Worm (Caenorhabditis elegans): ENCODE data around the gene K05F1.13.
A peak's percentile ranks its signal among the peaks of the same experiment; 100 is the strongest.

Gene K05F1.13

ce11 chrII:5779866-5780265, 9.0 kb upstream of the K05F1.13 start:
- TF ChIP-seq hnd-1 (tag; optimal IDR thresholded peaks at IDR 0.05) (no peak), F13C5.2 (tag; optimal IDR thresholded peaks at IDR 0.05) (peak; percentile 18)

- TF ChIP-seq tbx-37 (GFP tag; conservative IDR thresholded peaks at IDR 0.05) = peak; percentile 17; the same call in 1 of the 2 replicates
- peak; percentile 59; the same call in 1 of the 2 replicates for TF ChIP-seq sea-1 (GFP tag; conservative IDR thresholded peaks at IDR 0.05)
- peak; percentile 88 for TF ChIP-seq hmg-4 (GFP tag; optimal IDR thresholded peaks at IDR 0.05)
- no peak for TF ChIP-seq tra-4 (tag; optimal IDR thresholded peaks at IDR 0.05)
- peak; percentile 3 for TF ChIP-seq F13C5.2 (tag; optimal IDR thresholded peaks at IDR 0.05)
- peak; percentile 71 for TF ChIP-seq tbx-11 (GFP tag; IDR thresholded peaks at IDR 0.05)
- peak; percentile 68 for TF ChIP-seq scrt-1 (GFP tag; IDR thresholded peaks at IDR 0.05)
- peak; percentile 42 for TF ChIP-seq ceh-13 (GFP tag; optimal IDR thresholded peaks at IDR 0.05)
- peak; percentile 58 for TF ChIP-seq ets-7 (tag; optimal IDR thresholded peaks at IDR 0.05)
- TF ChIP-seq pes-1 (GFP tag; IDR thresholded peaks at IDR 0.05) = peak; percentile 79
- peak; percentile 38 for TF ChIP-seq hnd-1 (tag; optimal IDR thresholded peaks at IDR 0.05)
- TF ChIP-seq aly-1 (tag; optimal IDR thresholded peaks at IDR 0.05) = peak; percentile 92
- peak; percentile 58 for TF ChIP-seq ceh-36 (tag; optimal IDR thresholded peaks at IDR 0.05)
- TF ChIP-seq hmbx-1 (tag; optimal IDR thresholded peaks at IDR 0.05) = peak; percentile 4
- TF ChIP-seq ama-1 (optimal IDR thresholded peaks at IDR 0.05) = no peak
- TF ChIP-seq B0310.2 (tag; optimal IDR thresholded peaks at IDR 0.05) = peak; percentile 77
- peak; percentile 9; the same call in 1 of the 2 replicates for TF ChIP-seq flt-1 (GFP tag; IDR thresholded peaks at IDR 0.05)
Observed at ce11 chrII:5781935-5782921, 6.7 kb upstream of the K05F1.13 start, which contains the start of gene K05F1.6. Gene K05F1.6, plus strand, starts transcription at chrII:5782520.

- TF ChIP-seq tra-4 (tag; optimal IDR thresholded peaks at IDR 0.05) = no peak
- no peak for TF ChIP-seq flt-1 (GFP tag; IDR thresholded peaks at IDR 0.05)
- no peak for TF ChIP-seq ets-7 (tag; optimal IDR thresholded peaks at IDR 0.05)
- TF ChIP-seq pes-1 (GFP tag; IDR thresholded peaks at IDR 0.05) = no peak
- TF ChIP-seq hmbx-1 (tag; optimal IDR thresholded peaks at IDR 0.05) = no peak
Observed at ce11 chrII:5785504-5785903, 3.4 kb upstream of the K05F1.13 start.

ce11 chrII:5790313-5790773, 1.4 kb downstream of the K05F1.13 start, which contains the start of gene lect-2:
Gene lect-2, plus strand, starts transcription at chrII:5790723.
- TF ChIP-seq scrt-1 (GFP tag; IDR thresholded peaks at IDR 0.05) (no peak), B0310.2 (tag; optimal IDR thresholded peaks at IDR 0.05) (no peak), pes-1 (GFP tag; IDR thresholded peaks at IDR 0.05) (no peak), ceh-13 (GFP tag; optimal IDR thresholded peaks at IDR 0.05) (no peak), flt-1 (GFP tag; IDR thresholded peaks at IDR 0.05) (no peak), aly-1 (tag; optimal IDR thresholded peaks at IDR 0.05) (no peak), tbx-11 (GFP tag; IDR thresholded peaks at IDR 0.05) (no peak), tbx-37 (GFP tag; conservative IDR thresholded peaks at IDR 0.05) (no peak)

- TF ChIP-seq ama-1 (optimal IDR thresholded peaks at IDR 0.05) = no peak
- no peak for TF ChIP-seq flt-1 (GFP tag; IDR thresholded peaks at IDR 0.05)
- TF ChIP-seq hmbx-1 (tag; optimal IDR thresholded peaks at IDR 0.05) = no peak
- no peak for TF ChIP-seq ets-7 (tag; optimal IDR thresholded peaks at IDR 0.05)
- TF ChIP-seq tbx-37 (GFP tag; conservative IDR thresholded peaks at IDR 0.05) = no peak
- no peak for TF ChIP-seq tra-4 (tag; optimal IDR thresholded peaks at IDR 0.05)
- TF ChIP-seq sea-1 (GFP tag; conservative IDR thresholded peaks at IDR 0.05) = no peak
- TF ChIP-seq aly-1 (tag; optimal IDR thresholded peaks at IDR 0.05) = no peak
- no peak for TF ChIP-seq scrt-1 (GFP tag; IDR thresholded peaks at IDR 0.05)
- no peak for TF ChIP-seq tbx-11 (GFP tag; IDR thresholded peaks at IDR 0.05)
- no peak for TF ChIP-seq hnd-1 (tag; optimal IDR thresholded peaks at IDR 0.05)
- TF ChIP-seq B0310.2 (tag; optimal IDR thresholded peaks at IDR 0.05) = no peak
- no peak for TF ChIP-seq ceh-36 (tag; optimal IDR thresholded peaks at IDR 0.05)
- no peak for TF ChIP-seq F13C5.2 (tag; optimal IDR thresholded peaks at IDR 0.05)
Observed at ce11 chrII:5792490-5792889, 3.6 kb downstream of the K05F1.13 start, which contains the start of gene K05F1.14. Gene K05F1.14, minus strand, starts transcription at chrII:5792590.

ce11 chrII:5794195-5794594, 5.3 kb downstream of the K05F1.13 start, which contains the start of gene acdh-8:
Gene acdh-8, plus strand, starts transcription at chrII:5794495.
- TF ChIP-seq tra-4 (tag; optimal IDR thresholded peaks at IDR 0.05) (no peak), pes-1 (GFP tag; IDR thresholded peaks at IDR 0.05) (no peak), tbx-37 (GFP tag; conservative IDR thresholded peaks at IDR 0.05) (no peak), hmbx-1 (tag; optimal IDR thresholded peaks at IDR 0.05) (no peak), ama-1 (optimal IDR thresholded peaks at IDR 0.05) (no peak), F13C5.2 (tag; optimal IDR thresholded peaks at IDR 0.05) (no peak)

ce11 chrII:5797348-5797977, 8.5 kb downstream of the K05F1.13 start, which contains the start of the genes msp-63 and msp-142:
Gene msp-63, minus strand, starts transcription at chrII:5797448.
Gene msp-142, plus strand, starts transcription at chrII:5797927.
- TF ChIP-seq sea-1 (GFP tag; conservative IDR thresholded peaks at IDR 0.05) = no peak
- TF ChIP-seq tbx-11 (GFP tag; IDR thresholded peaks at IDR 0.05) = no peak
- TF ChIP-seq scrt-1 (GFP tag; IDR thresholded peaks at IDR 0.05) = no peak
- no peak for TF ChIP-seq tbx-37 (GFP tag; conservative IDR thresholded peaks at IDR 0.05)
- TF ChIP-seq tra-4 (tag; optimal IDR thresholded peaks at IDR 0.05) = no peak
- no peak for TF ChIP-seq ceh-36 (tag; optimal IDR thresholded peaks at IDR 0.05)
- no peak for TF ChIP-seq ceh-13 (GFP tag; optimal IDR thresholded peaks at IDR 0.05)
- TF ChIP-seq ama-1 (optimal IDR thresholded peaks at IDR 0.05) = no peak
- TF ChIP-seq ets-7 (tag; optimal IDR thresholded peaks at IDR 0.05) = no peak
- TF ChIP-seq B0310.2 (tag; optimal IDR thresholded peaks at IDR 0.05) = no peak
- TF ChIP-seq hnd-1 (tag; optimal IDR thresholded peaks at IDR 0.05) = no peak

All from whole organism, early embryonic.